Worm (Caenorhabditis elegans): ENCODE data around the gene ocr-3.

The ocr-3 gene

DNA sequence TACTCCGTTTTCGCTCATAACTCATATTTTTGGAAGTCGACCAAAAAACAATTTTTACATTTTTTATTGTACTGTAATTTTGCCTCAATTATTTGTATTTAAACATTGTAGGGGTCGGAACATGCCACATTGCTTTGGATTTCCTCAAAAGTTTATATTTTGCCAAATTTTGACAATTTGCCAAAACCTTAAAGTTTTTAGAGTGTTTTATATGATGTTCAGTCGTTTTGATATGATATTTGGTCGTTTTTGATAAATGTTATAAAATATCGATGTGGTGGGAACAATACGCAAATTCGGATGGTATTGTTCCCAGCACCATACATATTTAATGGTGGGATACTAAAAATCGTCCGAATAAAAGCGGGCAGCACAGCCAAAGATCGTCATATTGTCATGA, 4.4 kb upstream of the ocr-3 start, which contains the start of gene T10B10.9:
TSS of gene T10B10.9 (plus strand) at position 301 of the 400 bp plus-strand sequence.
- no peak for TF ChIP-seq che-1 (tag; optimal IDR thresholded peaks at IDR 0.05)
- no peak for TF ChIP-seq rnt-1 (tag; optimal IDR thresholded peaks at IDR 0.05)
- no peak for TF ChIP-seq lin-11 (tag; optimal IDR thresholded peaks at IDR 0.05)
- TF ChIP-seq unc-86 (tag; optimal IDR thresholded peaks at IDR 0.05), result no peak
- TF ChIP-seq sdc-2 (tag; optimal IDR thresholded peaks at IDR 0.05), result no peak
- no peak for TF ChIP-seq ceh-30 (tag; optimal IDR thresholded peaks at IDR 0.05)
- no peak for TF ChIP-seq sox-4 (tag; optimal IDR thresholded peaks at IDR 0.05)
- TF ChIP-seq tbx-2 (tag; optimal IDR thresholded peaks at IDR 0.05), result no peak
- TF ChIP-seq gmeb-2 (tag; optimal IDR thresholded peaks at IDR 0.05), result no peak

DNA sequence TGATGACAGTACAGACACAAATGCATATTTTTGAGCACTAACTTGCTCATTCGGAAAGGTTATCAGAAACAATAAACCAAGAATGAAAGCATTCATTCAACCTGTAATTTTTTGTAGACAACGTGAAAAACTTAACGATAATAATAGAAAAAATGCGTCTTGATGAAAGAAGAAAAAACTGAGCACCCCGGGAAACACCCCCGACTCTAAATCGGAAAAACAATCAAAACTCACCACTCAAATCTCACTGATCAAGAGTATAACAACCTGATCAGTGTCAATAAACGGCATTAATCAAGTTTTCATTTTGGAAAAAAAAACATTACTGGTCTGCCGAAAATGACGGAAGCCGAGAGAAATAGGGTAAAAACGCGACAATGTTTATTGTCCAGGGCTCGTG, 2.4 kb upstream of the ocr-3 start, which contains the start of gene T10B10.8:
TSS of gene T10B10.8 (minus strand) at position 101 of the 400 bp plus-strand sequence.
- no peak for TF ChIP-seq pax-1 (tag; optimal IDR thresholded peaks at IDR 0.05)
- no peak for TF ChIP-seq nhr-11 (tag; optimal IDR thresholded peaks at IDR 0.05)
- no peak for TF ChIP-seq hlh-15 (tag; optimal IDR thresholded peaks at IDR 0.05)

DNA sequence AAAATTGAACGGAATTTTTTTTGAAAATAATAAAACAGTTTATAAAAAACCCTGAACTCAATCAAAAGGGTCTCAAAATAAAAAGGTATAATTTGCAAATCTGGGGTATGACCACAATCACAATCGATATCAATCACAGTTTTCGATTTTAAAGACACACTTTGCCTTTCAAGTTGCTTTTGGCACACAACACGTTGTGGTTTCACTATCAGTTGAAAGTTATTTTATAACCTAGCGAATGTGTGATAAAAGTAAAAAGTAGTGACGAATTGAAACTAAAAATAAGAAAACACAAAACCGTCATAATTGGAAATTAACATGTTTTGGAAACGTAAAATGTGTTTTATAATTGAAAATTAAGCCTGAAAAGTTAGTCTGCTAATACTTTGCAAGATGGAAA, 832 bp upstream of the ocr-3 start:
- TF ChIP-seq ceh-45 (GFP tag; IDR thresholded peaks at IDR 0.05) (no peak), elt-4 (tag; optimal IDR thresholded peaks at IDR 0.05) (no peak)

DNA sequence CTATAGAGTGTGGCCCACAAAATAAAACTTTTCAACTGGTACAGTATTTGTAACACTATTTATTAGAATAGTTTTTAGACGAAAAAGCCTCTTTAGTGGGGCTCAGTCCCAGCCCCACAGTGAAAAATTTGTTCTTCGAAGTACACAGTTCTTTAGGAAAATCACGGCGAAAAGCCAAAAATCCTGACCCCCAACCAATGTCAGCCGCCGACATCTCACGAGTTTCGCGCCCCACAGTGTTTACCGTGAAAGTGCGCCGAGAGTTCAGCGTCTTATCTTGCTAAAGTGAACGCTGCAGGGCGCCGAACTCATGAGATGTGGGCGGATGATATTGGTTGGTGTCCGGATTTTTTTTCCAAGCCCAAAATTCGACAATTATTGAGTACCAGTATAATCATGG, 2.4 kb downstream of the ocr-3 start:
- TF ChIP-seq hlh-30 (tag; optimal IDR thresholded peaks at IDR 0.05; ENCODE audit: insufficient read depth), result no peak
- TF ChIP-seq madf-2 (tag; optimal IDR thresholded peaks at IDR 0.05), result no peak
- no peak for TF ChIP-seq npax-4 (tag; optimal IDR thresholded peaks at IDR 0.05)
- TF ChIP-seq nfya-1 (tag; optimal IDR thresholded peaks at IDR 0.05), result no peak
- TF ChIP-seq hlh-13 (GFP tag; optimal IDR thresholded peaks at IDR 0.05), result no peak
- no peak for TF ChIP-seq nhr-232 (tag; optimal IDR thresholded peaks at IDR 0.05)

ce11 chrX:15173303-15173904, 4.9 kb downstream of the ocr-3 start, which contains the start of gene ucr-2.2:
Gene ucr-2.2 (plus strand): TSS chrX:15173904.
- TF ChIP-seq pat-9 (tag; optimal IDR thresholded peaks at IDR 0.05) (peak; percentile 39), ama-1 (optimal IDR thresholded peaks at IDR 0.05) (no peak), unc-86 (tag; optimal IDR thresholded peaks at IDR 0.05) (peak; percentile 33), fax-1 (tag; optimal IDR thresholded peaks at IDR 0.05) (no peak), ceh-2 (tag; optimal IDR thresholded peaks at IDR 0.05) (peak; percentile 13), ets-4 (tag; optimal IDR thresholded peaks at IDR 0.05) (peak; percentile 8), sdc-2 (tag; optimal IDR thresholded peaks at IDR 0.05) (peak; percentile 22), ttx-3 (tag; optimal IDR thresholded peaks at IDR 0.05) (no peak), tbx-2 (tag; optimal IDR thresholded peaks at IDR 0.05) (peak; percentile 45), ceh-6 (GFP tag; optimal IDR thresholded peaks at IDR 0.05) (peak; percentile 11), unc-42 (tag; optimal IDR thresholded peaks at IDR 0.05) (peak; percentile 33), ztf-16 (tag; optimal IDR thresholded peaks at IDR 0.05) (peak; percentile 21), ref-2 (tag; optimal IDR thresholded peaks at IDR 0.05) (peak; percentile 25), rnt-1 (tag; optimal IDR thresholded peaks at IDR 0.05) (peak; percentile 9), sox-4 (tag; optimal IDR thresholded peaks at IDR 0.05) (peak; percentile 29), pha-2 (tag; optimal IDR thresholded peaks at IDR 0.05) (peak; percentile 9), gmeb-2 (tag; optimal IDR thresholded peaks at IDR 0.05) (peak; percentile 23), C38D4.7 (GFP tag; optimal IDR thresholded peaks at IDR 0.05) (peak; percentile 2), che-1 (tag; optimal IDR thresholded peaks at IDR 0.05) (peak; percentile 32), ceh-14 (tag; optimal IDR thresholded peaks at IDR 0.05) (peak; percentile 27), madf-2 (tag; optimal IDR thresholded peaks at IDR 0.05) (peak; percentile 52), F13H6.1 (tag; optimal IDR thresholded peaks at IDR 0.05) (no peak), dve-1 (tag; optimal IDR thresholded peaks at IDR 0.05) (no peak), ceh-18 (tag; optimal IDR thresholded peaks at IDR 0.05) (peak; percentile 45), nfya-1 (tag; optimal IDR thresholded peaks at IDR 0.05) (peak; percentile 60), hlh-15 (tag; optimal IDR thresholded peaks at IDR 0.05) (no peak)
